Worm (Caenorhabditis elegans) whole organism, late embryonic: Measurements from ENCODE around the gene C25G6.4.

ENCODE experiments used
- ama-1 ChIP-seq: fragments of 150-350 bp; optimal IDR thresholded peaks from 2 replicates; lab custom pipeline; 2014
- ceh-22 ChIP-seq: sonication (generic microtip); optimal IDR thresholded peaks from 2 replicates; lab custom pipeline; 2017; ENCODE audit warnings: missing biosample characterization, missing genetic modification characterization
- hlh-13 ChIP-seq: fragments of 200-800 bp; sonication (Bioruptor generic); optimal IDR thresholded peaks from 2 replicates; lab custom pipeline; 2018; ENCODE audit warnings: mild to moderate bottlenecking, missing genetic modification characterization, missing compliant biosample characterization
- zip-5 ChIP-seq: sonication (generic microtip); optimal IDR thresholded peaks from 2 replicates; lab custom pipeline; 2016; ENCODE audit warnings: missing genetic modification characterization, missing compliant biosample characterization

ce11 chrX:1209096-1209495 is 40.5 kb downstream of the C25G6.4 start, which contains the start of gene C46H3.1:
- TF ChIP-seq ama-1 (lab: Kevin White, UChicago) (no peak), zip-5 (tag; lab: Kevin White, UChicago) (no peak), hlh-13 (no peak), ceh-22 (tag; lab: Kevin White, UChicago) (no peak)
